Fruit fly (Drosophila melanogaster) whole organism, pupa: ENCODE results near the gene CG46280.
A peak's percentile ranks its signal among the peaks of the same experiment; 100 is the strongest.

Experiments
- CG10348 ChIP-seq: fragments of 200-800 bp; sonication (Bioruptor generic); IDR thresholded peaks from 2 replicates; pipeline ENCODE4 v1.3.6; 2022; ENCODE audit warnings: missing biosample characterization, missing genetic modification characterization
- CG12605 ChIP-seq: fragments of 200-800 bp; sonication (Bioruptor generic); IDR thresholded peaks from 2 replicates; pipeline ENCODE4 v1.3.6; 2022; ENCODE audit warnings: missing biosample characterization, missing genetic modification characterization
- CG13204 ChIP-seq: fragments of 200-800 bp; sonication (Bioruptor generic); optimal IDR thresholded peaks from 2 replicates; lab custom pipeline; 2018; ENCODE audit warnings: missing biosample characterization, mild to moderate bottlenecking, missing genetic modification characterization, moderate library complexity
- CG14655 ChIP-seq: fragments of 200-800 bp; sonication (Bioruptor generic); optimal IDR thresholded peaks from 3 replicates; lab custom pipeline; 2017; ENCODE audit warnings: mild to moderate bottlenecking, missing biosample characterization, missing genetic modification reagents, missing genetic modification characterization
- CG15710 ChIP-seq: fragments of 200-800 bp; sonication (Bioruptor generic); optimal IDR thresholded peaks from 2 replicates; lab custom pipeline; 2018; ENCODE audit warnings: missing biosample characterization, mild to moderate bottlenecking, missing genetic modification characterization, moderate library complexity
- CG17806 ChIP-seq: fragments of 200-800 bp; sonication (Bioruptor generic); optimal IDR thresholded peaks from 2 replicates; lab custom pipeline; 2018; ENCODE audit warnings: missing biosample characterization, mild to moderate bottlenecking, missing genetic modification characterization, moderate library complexity
- CG32121 ChIP-seq: fragments of 200-800 bp; sonication (Bioruptor generic); IDR thresholded peaks from 2 replicates; pipeline ENCODE4 v1.3.6; 2022; ENCODE audit warnings: missing biosample characterization, missing genetic modification characterization
- CG34367 ChIP-seq: fragments of 200-800 bp; sonication (Bioruptor generic); optimal IDR thresholded peaks from 2 replicates; lab custom pipeline; 2018; ENCODE audit warnings: missing biosample characterization, mild to moderate bottlenecking, missing genetic modification characterization
- CG4496 ChIP-seq: fragments of 200-800 bp; sonication (Bioruptor generic); IDR thresholded peaks from 3 replicates; pipeline ENCODE4 v1.3.6; 2022; ENCODE audit warnings: missing biosample characterization, missing genetic modification characterization
- CG8159 ChIP-seq: fragments of 200-800 bp; sonication (Bioruptor generic); optimal IDR thresholded peaks from 3 replicates; lab custom pipeline; 2018; ENCODE audit warnings: missing biosample characterization, mild to moderate bottlenecking, missing genetic modification characterization, moderate library complexity
- CG8301 ChIP-seq: fragments of 200-800 bp; sonication (Bioruptor generic); optimal IDR thresholded peaks from 2 replicates; lab custom pipeline; 2018; ENCODE audit warnings: missing biosample characterization, mild to moderate bottlenecking, missing genetic modification characterization
- CG9948 ChIP-seq: fragments of 200-800 bp; sonication (Bioruptor generic); optimal IDR thresholded peaks from 2 replicates; lab custom pipeline; 2018; ENCODE audit warnings: missing biosample characterization, mild to moderate bottlenecking, missing genetic modification characterization, moderate library complexity
- D1 ChIP-seq: fragments of 200-800 bp; sonication (Bioruptor generic); optimal IDR thresholded peaks from 2 replicates; lab custom pipeline; 2018; ENCODE audit warnings: missing biosample characterization, mild to moderate bottlenecking, missing genetic modification characterization, moderate library complexity
- EcR ChIP-seq: fragments of 200-800 bp; sonication (Bioruptor generic); optimal IDR thresholded peaks from 3 replicates; lab custom pipeline; 2019; ENCODE audit warnings: missing biosample characterization, missing genetic modification characterization, mild to moderate bottlenecking, moderate library complexity, missing genetic modification reagents
- Ets98B ChIP-seq: fragments of 200-800 bp; sonication (Bioruptor generic); IDR thresholded peaks from 2 replicates; pipeline ENCODE4 v1.3.6; 2022; ENCODE audit warnings: missing biosample characterization, missing genetic modification characterization
- Pif1A ChIP-seq: fragments of 200-800 bp; sonication (Bioruptor generic); optimal IDR thresholded peaks from 3 replicates; lab custom pipeline; 2016; ENCODE audit warnings: missing biosample characterization, missing genetic modification characterization
- Pif1B ChIP-seq: fragments of 200-800 bp; sonication (Bioruptor generic); optimal IDR thresholded peaks from 3 replicates; lab custom pipeline; 2016; ENCODE audit warnings: missing biosample characterization, missing genetic modification characterization
- Snoo ChIP-seq: fragments of 200-800 bp; sonication (Bioruptor generic); optimal IDR thresholded peaks from 3 replicates; lab custom pipeline; 2017; ENCODE audit warnings: missing biosample characterization, mild to moderate bottlenecking, missing genetic modification characterization, inconsistent platforms
- fd96Ca ChIP-seq: fragments of 200-800 bp; sonication (Bioruptor generic); IDR thresholded peaks from 3 replicates; pipeline ENCODE4 v1.3.6; 2022; ENCODE audit warnings: missing biosample characterization, missing genetic modification characterization
- gl ChIP-seq: fragments of 200-800 bp; sonication (Bioruptor generic); optimal IDR thresholded peaks from 2 replicates; lab custom pipeline; 2018; ENCODE audit warnings: missing biosample characterization, mild to moderate bottlenecking, missing genetic modification characterization
- rn ChIP-seq: fragments of 200-800 bp; sonication (Bioruptor generic); IDR thresholded peaks from 2 replicates; pipeline ENCODE4 v1.3.6; 2022; ENCODE audit warnings: missing biosample characterization, missing genetic modification characterization

Gene CG46280

dm6 chr3R:13073174-13073573 lies 42.7 kb upstream of the CG46280 start:
- TF ChIP-seq CG12605 (GFP tag; lab: Robert Waterston, UW) (no peak), CG34367 (tag; lab: Kevin White, UChicago) (no peak), CG10348 (GFP tag; lab: Robert Waterston, UW) (no peak), D1 (tag; lab: Kevin White, UChicago) (no peak), Snoo (no peak), CG4496 (GFP tag; lab: Robert Waterston, UW) (no peak), CG9948 (tag; lab: Kevin White, UChicago) (no peak), CG15710 (tag; lab: Kevin White, UChicago) (no peak), rn (GFP tag; lab: Robert Waterston, UW) (no peak), gl (tag; lab: Kevin White, UChicago) (no peak)

dm6 chr3R:13072052-13072451 lies 41.6 kb upstream of the CG46280 start:
- no peak for TF ChIP-seq CG14655
- TF ChIP-seq fd96Ca (GFP tag; lab: Robert Waterston, UW), result no peak
- no peak for TF ChIP-seq D1 (tag; lab: Kevin White, UChicago)
- TF ChIP-seq CG34367 (tag; lab: Kevin White, UChicago), result no peak
- no peak for TF ChIP-seq Snoo
- no peak for TF ChIP-seq EcR
- TF ChIP-seq CG9948 (tag; lab: Kevin White, UChicago), result no peak
- TF ChIP-seq CG10348 (GFP tag; lab: Robert Waterston, UW), result no peak
- no peak for TF ChIP-seq CG13204 (GFP tag; lab: Kevin White, UChicago)
- no peak for TF ChIP-seq CG15710 (tag; lab: Kevin White, UChicago)
- TF ChIP-seq CG12605 (GFP tag; lab: Robert Waterston, UW), result no peak
- TF ChIP-seq Pif1A, result no peak
- no peak for TF ChIP-seq CG17806 (tag; lab: Kevin White, UChicago)
- no peak for TF ChIP-seq CG8159 (tag; lab: Kevin White, UChicago)
- no peak for TF ChIP-seq rn (GFP tag; lab: Robert Waterston, UW)

dm6 chr3R:13070011-13070619 lies 39.7 kb upstream of the CG46280 start:
- no peak for TF ChIP-seq Pif1A
- no peak for TF ChIP-seq CG14655
- no peak for TF ChIP-seq CG12605 (GFP tag; lab: Robert Waterston, UW)
- no peak for TF ChIP-seq CG9948 (tag; lab: Kevin White, UChicago)
- no peak for TF ChIP-seq CG8301
- TF ChIP-seq Pif1B, result no peak
- no peak for TF ChIP-seq CG15710 (tag; lab: Kevin White, UChicago)
- no peak for TF ChIP-seq rn (GFP tag; lab: Robert Waterston, UW)
- TF ChIP-seq CG13204 (GFP tag; lab: Kevin White, UChicago), result no peak
- TF ChIP-seq Ets98B, result no peak
- no peak for TF ChIP-seq EcR
- TF ChIP-seq Snoo, result no peak
- no peak for TF ChIP-seq CG8159 (tag; lab: Kevin White, UChicago)
- no peak for TF ChIP-seq CG32121 (GFP tag; lab: Robert Waterston, UW)
- no peak for TF ChIP-seq D1 (tag; lab: Kevin White, UChicago)
- no peak for TF ChIP-seq CG4496 (GFP tag; lab: Robert Waterston, UW)
- TF ChIP-seq CG17806 (tag; lab: Kevin White, UChicago), result no peak
- TF ChIP-seq, all 21 proteins: peak for 0

- peak; percentile 36 for TF ChIP-seq Snoo
- peak; percentile 38 for TF ChIP-seq Pif1A
- no peak for TF ChIP-seq Ets98B
- TF ChIP-seq, all 21 proteins: peak for 2
Measured at dm6 chr3R:13068022-13068421, 37.6 kb upstream of the CG46280 start.

- TF ChIP-seq CG9948 (tag; lab: Kevin White, UChicago), result no peak
- TF ChIP-seq, all 21 proteins: peak for 0
Measured at dm6 chr3R:13065180-13065757, 34.8 kb upstream of the CG46280 start.

dm6 chr3R:13063746-13064592 lies 33.5 kb upstream of the CG46280 start:
- TF ChIP-seq D1 (tag; lab: Kevin White, UChicago) (no peak), fd96Ca (GFP tag; lab: Robert Waterston, UW) (peak; percentile 40; the same call in 1 of the 3 replicates), CG17806 (tag; lab: Kevin White, UChicago) (no peak), Ets98B (no peak), Pif1A (no peak)
- TF ChIP-seq, all 21 proteins: peak for 1
